Worm (Caenorhabditis elegans) whole organism, late embryonic: ENCODE results near the gene spcs-3.

ENCODE experiments used
- ceh-18 ChIP-seq: sonication (generic microtip); optimal IDR thresholded peaks from 2 replicates; lab custom pipeline; 2016; ENCODE audit warnings: missing genetic modification characterization, missing compliant biosample characterization
- che-1 ChIP-seq: sonication (generic microtip); optimal IDR thresholded peaks from 2 replicates; lab custom pipeline; 2016; ENCODE audit warnings: mild to moderate bottlenecking, missing genetic modification characterization, missing compliant biosample characterization
- eyg-1 ChIP-seq: sonication (generic microtip); optimal IDR thresholded peaks from 2 replicates; lab custom pipeline; 2016; ENCODE audit warnings: missing genotype, missing genetic modification characterization, missing compliant biosample characterization
- madf-2 ChIP-seq: sonication (generic microtip); optimal IDR thresholded peaks from 2 replicates; lab custom pipeline; 2017; ENCODE audit warnings: missing genetic modification characterization, missing compliant biosample characterization
- nhr-11 ChIP-seq: fragments of 150-350 bp; optimal IDR thresholded peaks from 2 replicates; lab custom pipeline; 2014; ENCODE audit warnings: missing biosample characterization, missing genetic modification characterization
- odd-2 ChIP-seq: sonication (generic microtip); optimal IDR thresholded peaks from 2 replicates; lab custom pipeline; 2017; ENCODE audit warnings: antibody characterized with exemption, mild to moderate bottlenecking, missing genetic modification characterization, missing compliant biosample characterization
- pqm-1 ChIP-seq: sonication (generic microtip); optimal IDR thresholded peaks from 2 replicates; lab custom pipeline; 2016; ENCODE audit warnings: missing genetic modification characterization, missing compliant biosample characterization
- tbx-2 ChIP-seq: sonication (generic microtip); optimal IDR thresholded peaks from 2 replicates; lab custom pipeline; 2016; ENCODE audit warnings: missing genetic modification characterization, missing compliant biosample characterization

DNA sequence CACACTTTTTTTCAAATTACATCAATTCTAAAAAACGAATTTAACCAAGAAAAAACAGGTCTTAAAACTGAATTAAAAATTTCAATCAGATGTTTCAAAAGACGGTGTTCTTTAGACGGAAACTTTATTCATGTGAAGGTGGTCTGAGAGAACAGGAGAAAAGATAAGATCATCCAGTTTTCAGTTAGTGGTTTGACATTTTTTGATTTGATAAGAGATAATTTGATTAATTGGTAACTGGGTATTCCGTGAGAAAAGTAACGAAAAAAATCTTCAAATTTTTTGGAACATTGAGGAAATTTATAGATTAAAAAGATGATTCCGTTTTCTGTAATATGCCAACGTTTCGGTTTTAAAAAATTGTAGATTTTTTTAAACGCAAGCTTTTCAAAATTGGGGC is 8.3 kb upstream of the spcs-3 start:
- TF ChIP-seq nhr-11 (no peak), eyg-1 (tag; lab: Kevin White, UChicago) (no peak), che-1 (tag; lab: Kevin White, UChicago) (no peak), odd-2 (tag; lab: Kevin White, UChicago) (no peak), tbx-2 (tag; lab: Kevin White, UChicago) (no peak), madf-2 (tag; lab: Kevin White, UChicago) (no peak), pqm-1 (tag; lab: Kevin White, UChicago) (no peak), ceh-18 (tag; lab: Kevin White, UChicago) (no peak)
